Worm (Caenorhabditis elegans) whole organism, L2 larva: ENCODE data around the gene K03H1.13.

Experiments used
- ZK546.5 ChIP-seq: sonication (generic microtip); optimal IDR thresholded peaks from 2 replicates; lab custom pipeline; 2017; ENCODE audit warnings: missing biosample characterization, missing genetic modification characterization
- blmp-1 ChIP-seq: sonication (generic microtip); optimal IDR thresholded peaks from 2 replicates; lab custom pipeline; 2017; ENCODE audit warnings: missing genetic modification characterization, mild to moderate bottlenecking, missing compliant biosample characterization, antibody characterized with exemption, moderate library complexity; ENCODE audit not compliant: insufficient read depth
- ceh-82 ChIP-seq: fragments of 150-350 bp; optimal IDR thresholded peaks from 2 replicates; lab custom pipeline; 2014; ENCODE audit warnings: missing biosample characterization, missing genetic modification characterization
- crh-2 ChIP-seq: sonication (generic microtip); optimal IDR thresholded peaks from 2 replicates; lab custom pipeline; 2017; ENCODE audit warnings: missing biosample characterization, missing genetic modification characterization
- fos-1 ChIP-seq: fragments of 150-350 bp; optimal IDR thresholded peaks from 2 replicates; lab custom pipeline; 2014; ENCODE audit warnings: missing biosample characterization, missing genetic modification characterization
- lin-11 ChIP-seq: fragments of 150-350 bp; sonication (generic microtip); optimal IDR thresholded peaks from 2 replicates; lab custom pipeline; 2014; ENCODE audit warnings: missing biosample characterization, missing genetic modification characterization, inconsistent platforms, mixed read lengths
- lin-39 ChIP-seq: fragments of 150-350 bp; optimal IDR thresholded peaks from 2 replicates; lab custom pipeline; 2014; ENCODE audit warnings: missing biosample characterization, missing genetic modification reagents, missing genetic modification characterization
- peb-1 ChIP-seq: fragments of 150-350 bp; optimal IDR thresholded peaks from 2 replicates; lab custom pipeline; 2014; ENCODE audit warnings: missing biosample characterization, missing genetic modification characterization
- skn-1 ChIP-seq: sonication (generic microtip); optimal IDR thresholded peaks from 2 replicates; lab custom pipeline; 2017; ENCODE audit warnings: missing biosample characterization, missing genetic modification characterization
- unc-39 ChIP-seq: fragments of 150-350 bp; optimal IDR thresholded peaks from 2 replicates; lab custom pipeline; 2014; ENCODE audit warnings: missing biosample characterization, missing genetic modification characterization
- unc-62 ChIP-seq: fragments of 150-350 bp; optimal IDR thresholded peaks from 2 replicates; lab custom pipeline; 2014; ENCODE audit warnings: missing biosample characterization, missing genetic modification reagents, missing genetic modification characterization
- ztf-1 ChIP-seq: fragments of 200-800 bp; sonication (Bioruptor generic); conservative IDR thresholded peaks from 2 replicates; pipeline ENCODE4 v1.3.6; 2022; ENCODE audit warnings: missing genetic modification characterization, missing compliant biosample characterization
- ztf-11 ChIP-seq: sonication (generic microtip); optimal IDR thresholded peaks from 2 replicates; lab custom pipeline; 2017; ENCODE audit warnings: missing biosample characterization, missing genetic modification characterization

- TF ChIP-seq peb-1 (tag; lab: Kevin White, UChicago) (no peak), blmp-1 (no peak), lin-39 (no peak), ZK546.5 (no peak), fos-1 (tag; lab: Kevin White, UChicago) (no peak), ceh-82 (tag; lab: Kevin White, UChicago) (no peak), lin-11 (tag; lab: Kevin White, UChicago) (no peak), ztf-1 (GFP tag; lab: Robert Waterston, UW) (no peak), skn-1 (no peak), crh-2 (tag; lab: Kevin White, UChicago) (no peak), unc-62 (no peak), ztf-11 (no peak), unc-39 (tag; lab: Kevin White, UChicago) (no peak)
Observed at ce11 chrIII:9986827-9987429, 36.8 kb upstream of the K03H1.13 start, which contains the start of gene C05B5.12.
